Worm (Caenorhabditis elegans) whole organism, young adult: ENCODE measurements around the gene ZK813.6.

Source experiments
- C06A6.2 ChIP-seq: fragments of 200-800 bp; sonication (Bioruptor generic); conservative IDR thresholded peaks from 2 replicates; pipeline ENCODE4 v1.3.6; 2022; ENCODE audit warnings: missing genetic modification characterization, missing compliant biosample characterization
- C17E4.6 ChIP-seq: fragments of 200-800 bp; sonication (Bioruptor generic); IDR thresholded peaks from 2 replicates; pipeline ENCODE4 v1.3.6; 2022; ENCODE audit warnings: missing genetic modification reagents, missing genetic modification characterization, missing compliant biosample characterization
- F22D6.2 ChIP-seq: sonication (generic microtip); optimal IDR thresholded peaks from 2 replicates; lab custom pipeline; 2016; ENCODE audit warnings: mild to moderate bottlenecking, missing genetic modification characterization, missing compliant biosample characterization
- F23B12.7 ChIP-seq: sonication (generic microtip); optimal IDR thresholded peaks from 2 replicates; lab custom pipeline; 2017; ENCODE audit warnings: missing genetic modification characterization, mild to moderate bottlenecking, missing compliant biosample characterization, antibody characterized with exemption, moderate library complexity; ENCODE audit not compliant: insufficient read depth
- F37B4.10 ChIP-seq: fragments of 200-800 bp; sonication (Bioruptor generic); IDR thresholded peaks from 2 replicates; pipeline ENCODE4 v1.3.6; 2022; ENCODE audit warnings: missing genetic modification characterization, missing compliant biosample characterization
- Y67H2A.10 ChIP-seq: fragments of 200-800 bp; sonication (Bioruptor generic); conservative IDR thresholded peaks from 2 replicates; pipeline ENCODE4 v1.3.6; 2022; ENCODE audit warnings: missing genetic modification reagents, missing genetic modification characterization, missing compliant biosample characterization
- Y95B8A.8 ChIP-seq: fragments of 200-800 bp; sonication (Bioruptor generic); IDR thresholded peaks from 2 replicates; pipeline ENCODE4 v1.3.6; 2022; ENCODE audit warnings: missing genetic modification reagents, missing genetic modification characterization, missing compliant biosample characterization
- aptf-2 ChIP-seq: fragments of 200-800 bp; sonication (Bioruptor generic); conservative IDR thresholded peaks from 2 replicates; pipeline ENCODE4 v1.3.6; 2022; ENCODE audit warnings: missing genetic modification reagents, missing genetic modification characterization, missing compliant biosample characterization
- aptf-3 ChIP-seq: fragments of 200-800 bp; sonication (Bioruptor generic); IDR thresholded peaks from 2 replicates; pipeline ENCODE4 v1.3.6; 2022; ENCODE audit warnings: missing genetic modification characterization, missing compliant biosample characterization
- athp-1 ChIP-seq: sonication (generic microtip); optimal IDR thresholded peaks from 2 replicates; lab custom pipeline; 2017; ENCODE audit warnings: mild to moderate bottlenecking, missing genetic modification characterization, missing compliant biosample characterization
- cebp-1 ChIP-seq, 2 experiments: fragments of 200-800 bp in 1 of 2; sonication (Bioruptor generic) in 1 of 2; sonication (generic microtip) in 1 of 2; IDR thresholded peaks in 1 of 2; optimal IDR thresholded peaks in 1 of 2; 2 replicates each; pipeline versions ENCODE4 v1.3.6 to Lab custom; 2017 to 2022; ENCODE audit warnings: missing compliant biosample characterization in 2 of 2, missing genetic modification characterization in 2 of 2, mild to moderate bottlenecking in 1 of 2, missing genetic modification reagents in 1 of 2, moderate library complexity in 1 of 2
- cebp-2 ChIP-seq: fragments of 200-800 bp; sonication (Bioruptor generic); IDR thresholded peaks from 2 replicates; pipeline ENCODE4 v1.3.6; 2022; ENCODE audit warnings: missing genetic modification characterization, missing compliant biosample characterization
- ceh-40 ChIP-seq: fragments of 200-800 bp; sonication (Bioruptor generic); IDR thresholded peaks from 2 replicates; pipeline ENCODE4 v1.3.6; 2022; ENCODE audit warnings: missing genetic modification characterization, missing compliant biosample characterization
- ceh-79 ChIP-seq: sonication (generic microtip); optimal IDR thresholded peaks from 2 replicates; lab custom pipeline; 2017; ENCODE audit warnings: mild to moderate bottlenecking, missing genetic modification characterization, missing compliant biosample characterization
- efl-1 ChIP-seq: fragments of 150-350 bp; optimal IDR thresholded peaks from 2 replicates; lab custom pipeline; 2014; ENCODE audit warnings: missing biosample characterization, missing genetic modification reagents, missing genetic modification characterization
- egl-44 ChIP-seq: fragments of 200-800 bp; sonication (Bioruptor generic); IDR thresholded peaks from 2 replicates; pipeline ENCODE4 v1.3.6; 2022; ENCODE audit warnings: missing genetic modification reagents, missing genetic modification characterization, missing compliant biosample characterization
- egrh-3 ChIP-seq: fragments of 200-800 bp; sonication (Bioruptor generic); IDR thresholded peaks from 2 replicates; pipeline ENCODE4 v1.3.6; 2022; ENCODE audit warnings: missing genetic modification reagents, missing genetic modification characterization, missing compliant biosample characterization
- ets-4 ChIP-seq: fragments of 200-800 bp; sonication (Bioruptor generic); optimal IDR thresholded peaks from 2 replicates; lab custom pipeline; 2018; ENCODE audit warnings: mild to moderate bottlenecking, missing genetic modification characterization, missing compliant biosample characterization
- him-1 ChIP-seq: sonication (generic microtip); optimal IDR thresholded peaks from 2 replicates; lab custom pipeline; 2016; ENCODE audit warnings: missing genotype, missing genetic modification reagents, missing genetic modification characterization, missing compliant biosample characterization
- hlh-26 ChIP-seq: fragments of 200-800 bp; sonication (Bioruptor generic); conservative IDR thresholded peaks from 2 replicates; pipeline ENCODE4 v1.3.6; 2022; ENCODE audit warnings: missing genetic modification reagents, missing genetic modification characterization, missing compliant biosample characterization
- hmg-1.2 ChIP-seq: fragments of 200-800 bp; sonication (Bioruptor generic); IDR thresholded peaks from 2 replicates; pipeline ENCODE4 v1.3.6; 2022; ENCODE audit warnings: missing genetic modification reagents, missing genetic modification characterization, missing compliant biosample characterization
- hmg-20 ChIP-seq: fragments of 200-800 bp; sonication (Bioruptor generic); IDR thresholded peaks from 2 replicates; pipeline ENCODE4 v1.3.6; 2022; ENCODE audit warnings: missing genetic modification reagents, missing genetic modification characterization, missing compliant biosample characterization
- hrde-1 ChIP-seq: sonication (generic microtip); optimal IDR thresholded peaks from 2 replicates; lab custom pipeline; 2016; ENCODE audit warnings: missing genetic modification characterization, mild to moderate bottlenecking, missing compliant biosample characterization, moderate library complexity, missing genotype, missing genetic modification reagents, borderline replicate concordance
- hsf-1 ChIP-seq: fragments of 200-800 bp; sonication (Bioruptor generic); IDR thresholded peaks from 2 replicates; pipeline ENCODE4 v1.3.6; 2022; ENCODE audit warnings: missing genetic modification reagents, missing genetic modification characterization, missing compliant biosample characterization
- let-526 ChIP-seq: fragments of 200-800 bp; sonication (Bioruptor generic); IDR thresholded peaks from 2 replicates; pipeline ENCODE4 v1.3.6; 2022; ENCODE audit warnings: missing genetic modification reagents, missing genetic modification characterization, missing compliant biosample characterization
- madf-10 ChIP-seq: sonication (generic microtip); optimal IDR thresholded peaks from 2 replicates; lab custom pipeline; 2016; ENCODE audit warnings: mild to moderate bottlenecking, missing genetic modification characterization, missing compliant biosample characterization
- madf-6 ChIP-seq: fragments of 200-800 bp; sonication (Bioruptor generic); IDR thresholded peaks from 2 replicates; pipeline ENCODE4 v1.3.6; 2022; ENCODE audit warnings: missing genetic modification reagents, missing genetic modification characterization, missing compliant biosample characterization
- mel-28 ChIP-seq: sonication (generic microtip); optimal IDR thresholded peaks from 2 replicates; lab custom pipeline; 2016; ENCODE audit warnings: borderline replicate concordance, mild to moderate bottlenecking, missing genetic modification characterization, missing compliant biosample characterization
- nfya-2 ChIP-seq: fragments of 200-800 bp; sonication (Bioruptor generic); IDR thresholded peaks from 2 replicates; pipeline ENCODE4 v1.3.6; 2022; ENCODE audit warnings: missing genetic modification reagents, missing genetic modification characterization, missing compliant biosample characterization
- nhr-179 ChIP-seq: sonication (generic microtip); optimal IDR thresholded peaks from 2 replicates; lab custom pipeline; 2016; ENCODE audit warnings: mild to moderate bottlenecking, missing genetic modification characterization, missing compliant biosample characterization
- nhr-80 ChIP-seq: sonication (generic microtip); optimal IDR thresholded peaks from 2 replicates; lab custom pipeline; 2016; ENCODE audit warnings: missing genetic modification characterization, missing compliant biosample characterization
- repo-1 ChIP-seq: sonication (generic microtip); optimal IDR thresholded peaks from 2 replicates; lab custom pipeline; 2017; ENCODE audit warnings: mild to moderate bottlenecking, missing genetic modification characterization, missing compliant biosample characterization
- rpc-1 ChIP-seq, 2 experiments: fragments of 150-350 bp in 1 of 2; sonication (generic microtip) in 1 of 2; optimal IDR thresholded peaks; 2 replicates each; lab custom pipeline; 2014 to 2018; ENCODE audit warnings: missing biosample characterization in 1 of 2, missing genetic modification characterization in 1 of 2, missing genetic modification reagents in 1 of 2, missing genotype in 1 of 2
- sdz-38 ChIP-seq: sonication (generic microtip); optimal IDR thresholded peaks from 2 replicates; lab custom pipeline; 2016; ENCODE audit warnings: missing genotype, missing genetic modification characterization, missing compliant biosample characterization
- snpc-1.3 ChIP-seq: sonication (generic microtip); optimal IDR thresholded peaks from 2 replicates; lab custom pipeline; 2017; ENCODE audit warnings: missing genetic modification characterization, mild to moderate bottlenecking, missing compliant biosample characterization, antibody characterized with exemption, moderate library complexity, missing genotype, missing genetic modification reagents; ENCODE audit not compliant: insufficient read depth
- snpc-3.4 ChIP-seq: sonication (generic microtip); optimal IDR thresholded peaks from 2 replicates; lab custom pipeline; 2017; ENCODE audit warnings: missing genetic modification characterization, mild to moderate bottlenecking, missing compliant biosample characterization, antibody characterized with exemption, moderate library complexity, missing genotype, missing genetic modification reagents
- somi-1 ChIP-seq: fragments of 200-800 bp; sonication (Bioruptor generic); optimal IDR thresholded peaks from 2 replicates; lab custom pipeline; 2018; ENCODE audit warnings: mild to moderate bottlenecking, missing genetic modification characterization, missing compliant biosample characterization
- tbp1 ChIP-seq: fragments of 200-800 bp; sonication (Bioruptor generic); optimal IDR thresholded peaks from 2 replicates; lab custom pipeline; 2018; ENCODE audit warnings: mild to moderate bottlenecking, missing genetic modification characterization, missing compliant biosample characterization
- ztf-18 ChIP-seq: sonication (generic microtip); optimal IDR thresholded peaks from 2 replicates; lab custom pipeline; 2016; ENCODE audit warnings: missing genotype, mild to moderate bottlenecking, missing genetic modification characterization, missing compliant biosample characterization
- ztf-28 ChIP-seq: fragments of 200-800 bp; sonication (Bioruptor generic); IDR thresholded peaks from 2 replicates; pipeline ENCODE4 v1.3.6; 2022; ENCODE audit warnings: missing genetic modification reagents, missing genetic modification characterization, missing compliant biosample characterization
- ztf-3 ChIP-seq: fragments of 200-800 bp; sonication (Bioruptor generic); optimal IDR thresholded peaks from 2 replicates; lab custom pipeline; 2018; ENCODE audit warnings: mild to moderate bottlenecking, missing genetic modification characterization, missing compliant biosample characterization
- ztf-6 ChIP-seq: fragments of 200-800 bp; sonication (Bioruptor generic); IDR thresholded peaks from 2 replicates; pipeline ENCODE4 v1.3.6; 2022; ENCODE audit warnings: missing genetic modification reagents, missing genetic modification characterization, missing compliant biosample characterization

ZK813.6 gene

ce11 chrX:3424516-3424915 lies at the start of gene ZK813.6:
Gene ZK813.6 (plus strand): TSS chrX:3424816.
- TF ChIP-seq him-1 = no peak
- no peak for TF ChIP-seq ztf-6
- TF ChIP-seq nfya-2 (GFP tag; lab: Robert Waterston, UW) = no peak
- TF ChIP-seq F37B4.10 (GFP tag; lab: Robert Waterston, UW) = no peak
- no peak for TF ChIP-seq aptf-3 (GFP tag; lab: Robert Waterston, UW)
- no peak for TF ChIP-seq F23B12.7 (tag; lab: Kevin White, UChicago)
- no peak for TF ChIP-seq egrh-3 (GFP tag; lab: Robert Waterston, UW)
- TF ChIP-seq hsf-1 = no peak
- no peak for TF ChIP-seq hmg-20
- TF ChIP-seq snpc-1.3 = no peak
- TF ChIP-seq repo-1 = no peak
- no peak for TF ChIP-seq cebp-2 (GFP tag; lab: Robert Waterston, UW)
- TF ChIP-seq hmg-1.2 (GFP tag; lab: Robert Waterston, UW) = no peak

- no peak for TF ChIP-seq ceh-40 (GFP tag; lab: Robert Waterston, UW)
- no peak for TF ChIP-seq efl-1 (GFP tag; lab: Kevin White, UChicago)
- no peak for TF ChIP-seq egl-44 (GFP tag; lab: Robert Waterston, UW)
- no peak for TF ChIP-seq rpc-1 (optimal IDR thresholded peaks at IDR 0.05; lab: Kevin White, UChicago)
- TF ChIP-seq rpc-1 (tag; optimal IDR thresholded peaks at IDR 0.05; lab: Kevin White, UChicago) = no peak
- TF ChIP-seq Y67H2A.10 = no peak
- no peak for TF ChIP-seq egrh-3 (GFP tag; lab: Robert Waterston, UW)
- TF ChIP-seq snpc-3.4 (tag; lab: Kevin White, UChicago) = no peak
- TF ChIP-seq mel-28 = no peak
- TF ChIP-seq nhr-80 = no peak
- TF ChIP-seq C06A6.2 (GFP tag; lab: Robert Waterston, UW) = no peak
- no peak for TF ChIP-seq tbp1 (GFP tag; lab: Kevin White, UChicago)
- TF ChIP-seq sdz-38 (tag; lab: Kevin White, UChicago) = no peak
- no peak for TF ChIP-seq madf-10
- TF ChIP-seq Y95B8A.8 (GFP tag; lab: Robert Waterston, UW) = no peak
- no peak for TF ChIP-seq madf-6
Observed at ce11 chrX:3375320-3375719, 49.3 kb upstream of the ZK813.6 start.

ce11 chrX:3379114-3379513 lies 45.5 kb upstream of the ZK813.6 start, which contains the start of gene sorf-1:
Gene sorf-1 (minus strand): TSS chrX:3379248.
- TF ChIP-seq athp-1 (tag; lab: Kevin White, UChicago) (no peak), ceh-40 (GFP tag; lab: Robert Waterston, UW) (no peak), ets-4 (GFP tag; lab: Kevin White, UChicago) (no peak), hlh-26 (GFP tag; lab: Robert Waterston, UW) (no peak), F22D6.2 (tag; lab: Kevin White, UChicago) (no peak)

ce11 chrX:3380167-3380566 lies 44.4 kb upstream of the ZK813.6 start, which contains the start of gene ZK563.7:
Gene ZK563.7 (plus strand): TSS chrX:3380467.
- TF ChIP-seq snpc-1.3 (no peak), sdz-38 (tag; lab: Kevin White, UChicago) (no peak), cebp-1 (GFP tag; IDR thresholded peaks at IDR 0.05; lab: Robert Waterston, UW) (no peak), cebp-1 (tag; optimal IDR thresholded peaks at IDR 0.05; lab: Kevin White, UChicago) (no peak), ztf-28 (GFP tag; lab: Robert Waterston, UW) (no peak), C17E4.6 (no peak), somi-1 (GFP tag; lab: Kevin White, UChicago) (no peak), hrde-1 (tag; lab: Kevin White, UChicago) (no peak), ztf-18 (tag; lab: Kevin White, UChicago) (no peak), nhr-179 (tag; lab: Kevin White, UChicago) (no peak), aptf-2 (GFP tag; lab: Robert Waterston, UW) (no peak), hmg-20 (no peak), let-526 (GFP tag; lab: Robert Waterston, UW) (no peak), ceh-79 (tag; lab: Kevin White, UChicago) (no peak), ztf-3 (GFP tag; lab: Kevin White, UChicago) (no peak)
- TF ChIP-seq, all 124 proteins: peak for 0
